Worm (Caenorhabditis elegans) whole organism, mixed stage, embryonic: ENCODE results near the gene rpi-2.

ENCODE experiments used
- elt-3 ChIP-seq: fragments of 150-350 bp; optimal IDR thresholded peaks from 2 replicates; lab custom pipeline; 2014; ENCODE audit warnings: missing biosample characterization, missing genetic modification characterization
- flh-1 ChIP-seq: fragments of 200-800 bp; sonication (Bioruptor generic); optimal IDR thresholded peaks from 2 replicates; lab custom pipeline; 2018; ENCODE audit warnings: mild to moderate bottlenecking, missing genetic modification characterization, moderate library complexity, missing compliant biosample characterization
- lin-13 ChIP-seq: fragments of 150-350 bp; optimal IDR thresholded peaks from 2 replicates; lab custom pipeline; 2014; ENCODE audit warnings: missing biosample characterization, missing genetic modification characterization
- lsy-2 ChIP-seq: fragments of 150-350 bp; optimal IDR thresholded peaks from 2 replicates; lab custom pipeline; 2014; ENCODE audit warnings: missing biosample characterization, missing genetic modification characterization
- nhr-12 ChIP-seq: fragments of 150-350 bp; optimal IDR thresholded peaks from 2 replicates; lab custom pipeline; 2014; ENCODE audit warnings: missing biosample characterization, missing genetic modification characterization
- nhr-2 ChIP-seq: fragments of 150-350 bp; optimal IDR thresholded peaks from 2 replicates; lab custom pipeline; 2014; ENCODE audit warnings: missing biosample characterization, missing genetic modification characterization
- pha-4 ChIP-seq: fragments of 150-350 bp; optimal IDR thresholded peaks from 2 replicates; lab custom pipeline; 2018; ENCODE audit warnings: missing biosample characterization, missing genetic modification reagents, missing genetic modification characterization
- snpc-4 ChIP-seq: fragments of 150-350 bp; optimal IDR thresholded peaks from 2 replicates; lab custom pipeline; 2014; ENCODE audit warnings: missing biosample characterization, missing genetic modification characterization
- unc-62 ChIP-seq: fragments of 150-350 bp; optimal IDR thresholded peaks from 2 replicates; lab custom pipeline; 2014; ENCODE audit warnings: missing biosample characterization, missing genetic modification reagents, missing genetic modification characterization

DNA sequence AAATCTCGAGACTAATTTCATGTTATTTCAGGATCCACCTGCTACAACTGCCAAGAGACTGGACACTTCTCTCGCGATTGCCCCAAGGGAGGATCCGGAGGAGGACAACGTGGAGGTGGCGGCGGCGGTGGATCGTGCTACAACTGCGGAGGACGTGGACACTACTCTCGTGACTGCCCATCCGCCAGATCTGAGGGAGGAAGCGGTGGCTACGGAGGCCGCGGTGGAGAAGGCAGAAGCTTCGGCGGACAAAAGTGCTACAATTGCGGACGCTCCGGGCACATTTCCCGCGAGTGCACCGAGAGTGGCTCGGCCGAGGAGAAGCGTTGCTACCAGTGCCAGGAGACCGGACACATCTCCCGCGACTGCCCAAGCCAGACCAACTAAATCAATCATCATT, 527 bp upstream of the rpi-2 start:
- no peak for TF ChIP-seq lin-13
- TF ChIP-seq lsy-2 (tag; lab: Kevin White, UChicago) = no peak
- TF ChIP-seq nhr-12 (tag; lab: Kevin White, UChicago) = no peak
- TF ChIP-seq snpc-4 (tag; lab: Kevin White, UChicago) = no peak
- no peak for TF ChIP-seq elt-3 (tag; lab: Kevin White, UChicago)
- no peak for TF ChIP-seq pha-4 (tag; lab: Kevin White, UChicago)
- no peak for TF ChIP-seq flh-1 (GFP tag; lab: Kevin White, UChicago)
- no peak for TF ChIP-seq nhr-2 (tag; lab: Kevin White, UChicago)
- TF ChIP-seq unc-62 = no peak
